Fruit fly (Drosophila melanogaster): ENCODE measurements around the gene Tango10.

The Tango10 gene

dm6 chrX:11720138-11720537, at the start of gene Tango10 (continued):
- TF ChIP-seq Rx (GFP tag; IDR thresholded peaks at IDR 0.05), result no peak
- peak in 1 of 2 experiments; percentile 8 for TF ChIP-seq insv (GFP tag; optimal IDR thresholded peaks at IDR 0.05)
- TF ChIP-seq corto (GFP tag; optimal IDR thresholded peaks at IDR 0.05), result no peak
- TF ChIP-seq Lim3 (GFP tag; IDR thresholded peaks at IDR 0.05), result no peak
- TF ChIP-seq CG13624 (GFP tag; optimal IDR thresholded peaks at IDR 0.05), result peak; percentile 39
- peak; percentile 29 for TF ChIP-seq CG13894 (tag; optimal IDR thresholded peaks at IDR 0.05)
- peak; percentile 83 for TF ChIP-seq Doc3 (GFP tag; IDR thresholded peaks at IDR 0.05; ENCODE audit: partially characterized antibody)
- TF ChIP-seq Antp (GFP tag; optimal IDR thresholded peaks at IDR 0.05), result peak; percentile 38
- no peak for TF ChIP-seq br (optimal IDR thresholded peaks at IDR 0.05)
- no peak for TF ChIP-seq CG4360 (GFP tag; IDR thresholded peaks at IDR 0.05)
- TF ChIP-seq Poxn (GFP tag; IDR thresholded peaks at IDR 0.05), result no peak
- peak; percentile 24; the same call in 1 of the 3 replicates for TF ChIP-seq croc (GFP tag; conservative IDR thresholded peaks at IDR 0.05)
- TF ChIP-seq CG2889 (GFP tag; IDR thresholded peaks at IDR 0.05), result 0 out of 3 replicates have a peak, but pooled peaks have one; percentile 39
- TF ChIP-seq Hr51 (GFP tag; optimal IDR thresholded peaks at IDR 0.05), result peak in 1 of 2 experiments; percentile 44
- peak; percentile 21 for TF ChIP-seq gcm2 (GFP tag; optimal IDR thresholded peaks at IDR 0.05)
- TF ChIP-seq Fer3 (tag; optimal IDR thresholded peaks at IDR 0.05), result peak; percentile 20
- no peak for TF ChIP-seq ATbp (GFP tag; optimal IDR thresholded peaks at IDR 0.05)
- no peak for TF ChIP-seq sqz (GFP tag; optimal IDR thresholded peaks at IDR 0.05)
- peak; percentile 57 for TF ChIP-seq grau (tag; optimal IDR thresholded peaks at IDR 0.05)
- no peak for TF ChIP-seq CG14667 (GFP tag; IDR thresholded peaks at IDR 0.05)
- TF ChIP-seq BtbVII (GFP tag; optimal IDR thresholded peaks at IDR 0.05), result no peak
- no peak for TF ChIP-seq CkIIα-i1 (GFP tag; IDR thresholded peaks at IDR 0.05)
- TF ChIP-seq Oaz (GFP tag; IDR thresholded peaks at IDR 0.05), result 0 out of 2 replicates have a peak, but pooled peaks have one; percentile 13
- peak; percentile 24; the same call in 1 of the 2 replicates for TF ChIP-seq al (GFP tag; IDR thresholded peaks at IDR 0.05)
- peak; percentile 52; the same call in 1 of the 2 replicates for TF ChIP-seq esg (GFP tag; conservative IDR thresholded peaks at IDR 0.05)
- TF ChIP-seq bbx (GFP tag; IDR thresholded peaks at IDR 0.05; ENCODE audit: partially characterized antibody), result no peak; the same call in 1 of the 2 replicates
- TF ChIP-seq CG11456 (GFP tag; IDR thresholded peaks at IDR 0.05), result no peak
- peak; percentile 18; the same call in 1 of the 2 replicates for TF ChIP-seq ara (GFP tag; IDR thresholded peaks at IDR 0.05)
- TF ChIP-seq B-H1 (GFP tag; IDR thresholded peaks at IDR 0.05), result no peak
- TF ChIP-seq HmgZ (tag; optimal IDR thresholded peaks at IDR 0.05), result peak; percentile 61
- no peak for TF ChIP-seq h (optimal IDR thresholded peaks at IDR 0.05)
- peak; percentile 25; the same call in 1 of the 2 replicates for TF ChIP-seq CG32767 (GFP tag; IDR thresholded peaks at IDR 0.05)
- TF ChIP-seq ac (GFP tag; optimal IDR thresholded peaks at IDR 0.05), result no peak
- TF ChIP-seq CG17186 (GFP tag; optimal IDR thresholded peaks at IDR 0.05), result no peak
- TF ChIP-seq Dip2 (GFP tag; IDR thresholded peaks at IDR 0.05), result no peak
- no peak for TF ChIP-seq jing (GFP tag; optimal IDR thresholded peaks at IDR 0.05)
- no peak for TF ChIP-seq pfk (GFP tag; optimal IDR thresholded peaks at IDR 0.05)
- peak; percentile 5 for TF ChIP-seq eyg (GFP tag; optimal IDR thresholded peaks at IDR 0.05)
- TF ChIP-seq CG7839 (tag; optimal IDR thresholded peaks at IDR 0.05), result peak; percentile 20
- TF ChIP-seq CG17568 (GFP tag; optimal IDR thresholded peaks at IDR 0.05), result no peak
- TF ChIP-seq row (GFP tag; IDR thresholded peaks at IDR 0.05), result peak; percentile 78
- TF ChIP-seq Dref (GFP tag; IDR thresholded peaks at IDR 0.05), result peak; percentile 71
- TF ChIP-seq ash1 (GFP tag; optimal IDR thresholded peaks at IDR 0.05), result no peak
- TF ChIP-seq chn (GFP tag; optimal IDR thresholded peaks at IDR 0.05), result peak; percentile 23
- TF ChIP-seq CG11560 (tag; IDR thresholded peaks at IDR 0.05), result no peak
- no peak for TF ChIP-seq CG3726 (GFP tag; IDR thresholded peaks at IDR 0.05)
- no peak; the same call in 3 of the 4 replicates for TF ChIP-seq Gug (GFP tag; IDR thresholded peaks at IDR 0.05)
- no peak for TF ChIP-seq CG5953 (GFP tag; IDR thresholded peaks at IDR 0.05)
- peak; percentile 45; the same call in 2 of the 3 replicates for TF ChIP-seq CG17361 (GFP tag; IDR thresholded peaks at IDR 0.05)
- TF ChIP-seq her (GFP tag; optimal IDR thresholded peaks at IDR 0.05), result peak; percentile 20
- no peak for TF ChIP-seq CG6813 (GFP tag; optimal IDR thresholded peaks at IDR 0.05)
- TF ChIP-seq CG9797 (GFP tag; optimal IDR thresholded peaks at IDR 0.05), result peak; percentile 38
